Worm (Caenorhabditis elegans): Measurements from ENCODE around the gene rab-37.

The rab-37 gene

ce11 chrX:4222779-4223387 is 12.8 kb downstream of the rab-37 start (continued):
- no peak for TF ChIP-seq F55B11.4 (tag; optimal IDR thresholded peaks at IDR 0.05; ENCODE audit: borderline replicate concordance, insufficient read depth)
- TF ChIP-seq ztf-18 (tag; optimal IDR thresholded peaks at IDR 0.05), result peak; percentile 20
- TF ChIP-seq lsl-1 (GFP tag; optimal IDR thresholded peaks at IDR 0.05), result no peak
- TF ChIP-seq snpc-1.3 (tag; optimal IDR thresholded peaks at IDR 0.05; ENCODE audit: insufficient read depth), result no peak
- no peak for TF ChIP-seq sptf-2 (GFP tag; optimal IDR thresholded peaks at IDR 0.05)
- no peak for TF ChIP-seq mel-28 (tag; optimal IDR thresholded peaks at IDR 0.05; ENCODE audit: borderline replicate concordance)
- no peak for TF ChIP-seq nhr-179 (tag; optimal IDR thresholded peaks at IDR 0.05)
- TF ChIP-seq atf-7 (tag; optimal IDR thresholded peaks at IDR 0.05), result peak; percentile 60
- TF ChIP-seq ets-4 (GFP tag; optimal IDR thresholded peaks at IDR 0.05), result no peak
- no peak for TF ChIP-seq D2030.7 (GFP tag; IDR thresholded peaks at IDR 0.05)

DNA sequence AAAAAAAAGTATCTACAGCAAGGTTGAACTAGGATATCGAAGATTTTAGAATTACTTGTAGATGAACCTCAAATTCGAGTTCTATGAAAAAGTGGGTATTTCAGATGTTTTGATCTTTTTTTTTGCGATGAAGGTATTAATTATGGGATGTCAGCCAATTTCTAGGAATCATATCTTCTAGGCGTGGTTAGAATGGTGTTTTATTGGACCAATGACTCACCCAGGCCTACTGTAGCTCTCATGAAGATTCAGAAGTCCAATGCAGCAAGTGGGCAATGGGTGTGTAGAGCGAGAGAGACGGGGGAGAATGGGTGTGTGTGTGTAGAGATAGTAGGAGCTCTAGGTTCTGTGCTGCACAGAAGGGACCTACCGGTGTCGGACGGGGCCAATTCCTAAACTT is 13.5 kb downstream of the rab-37 start:
- TF ChIP-seq T07F8.4 (tag; optimal IDR thresholded peaks at IDR 0.05) (no peak), F33H1.4 (GFP tag; IDR thresholded peaks at IDR 0.05) (no peak), madf-6 (GFP tag; IDR thresholded peaks at IDR 0.05) (no peak), ztf-26 (tag; optimal IDR thresholded peaks at IDR 0.05) (no peak), F37B4.10 (GFP tag; IDR thresholded peaks at IDR 0.05) (no peak), hmg-1.2 (GFP tag; IDR thresholded peaks at IDR 0.05) (no peak), nhr-179 (tag; optimal IDR thresholded peaks at IDR 0.05) (no peak), D2030.7 (GFP tag; IDR thresholded peaks at IDR 0.05) (no peak), sdz-38 (tag; optimal IDR thresholded peaks at IDR 0.05) (no peak), ztf-3 (GFP tag; optimal IDR thresholded peaks at IDR 0.05) (no peak), F52B5.7 (tag; optimal IDR thresholded peaks at IDR 0.05) (no peak), lsy-27 (tag; optimal IDR thresholded peaks at IDR 0.05; ENCODE audit: borderline replicate concordance, insufficient read depth) (no peak), Y67H2A.10 (GFP tag; conservative IDR thresholded peaks at IDR 0.05) (no peak), akir-1 (GFP tag; optimal IDR thresholded peaks at IDR 0.05) (no peak), hlh-12 (tag; optimal IDR thresholded peaks at IDR 0.05) (no peak)

DNA sequence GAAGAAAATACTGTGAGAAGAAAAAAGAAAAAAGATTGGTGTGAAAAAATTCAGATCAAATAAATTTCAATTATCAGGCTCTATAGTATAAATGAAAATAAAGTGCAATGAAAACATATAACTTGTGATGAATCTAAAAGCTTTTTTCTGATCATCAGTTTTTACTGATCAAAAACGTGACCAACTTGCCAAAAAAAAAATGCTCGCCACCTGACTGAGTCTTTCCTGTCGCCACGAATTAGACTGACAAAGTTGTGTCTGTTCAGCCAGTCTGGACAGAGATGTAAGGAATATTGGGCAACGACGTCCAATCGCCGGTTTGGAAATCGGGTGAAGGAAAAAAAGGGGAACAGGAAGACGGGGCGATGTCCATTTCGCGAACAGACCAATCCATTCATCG is 16.2 kb downstream of the rab-37 start:
- TF ChIP-seq B0261.1 (tag; optimal IDR thresholded peaks at IDR 0.05) (no peak), lin-35 (GFP tag; optimal IDR thresholded peaks at IDR 0.05) (peak in 1 of 3 experiments; percentile 3), cebp-1 (GFP tag; IDR thresholded peaks at IDR 0.05) (no peak), cebp-1 (tag; optimal IDR thresholded peaks at IDR 0.05) (peak; percentile 48), F57A8.1 (GFP tag; optimal IDR thresholded peaks at IDR 0.05) (no peak), hmg-20 (GFP tag; IDR thresholded peaks at IDR 0.05) (0 out of 2 replicates have a peak, but pooled peaks have one; percentile 43), dpl-1 (GFP tag; optimal IDR thresholded peaks at IDR 0.05) (no peak), somi-1 (GFP tag; optimal IDR thresholded peaks at IDR 0.05) (peak; percentile 5), unc-62 (GFP tag; optimal IDR thresholded peaks at IDR 0.05) (no peak), ets-4 (GFP tag; optimal IDR thresholded peaks at IDR 0.05) (no peak), let-526 (GFP tag; IDR thresholded peaks at IDR 0.05) (0 out of 2 replicates have a peak, but pooled peaks have one; percentile 33), egl-44 (GFP tag; IDR thresholded peaks at IDR 0.05) (no peak), B0336.3 (GFP tag; IDR thresholded peaks at IDR 0.05) (peak; percentile 32; the same call in 1 of the 2 replicates), nhr-80 (tag; optimal IDR thresholded peaks at IDR 0.05) (peak; percentile 20)
